Fruit fly (Drosophila melanogaster): ENCODE results near the gene CG3631.

The CG3631 gene

DNA sequence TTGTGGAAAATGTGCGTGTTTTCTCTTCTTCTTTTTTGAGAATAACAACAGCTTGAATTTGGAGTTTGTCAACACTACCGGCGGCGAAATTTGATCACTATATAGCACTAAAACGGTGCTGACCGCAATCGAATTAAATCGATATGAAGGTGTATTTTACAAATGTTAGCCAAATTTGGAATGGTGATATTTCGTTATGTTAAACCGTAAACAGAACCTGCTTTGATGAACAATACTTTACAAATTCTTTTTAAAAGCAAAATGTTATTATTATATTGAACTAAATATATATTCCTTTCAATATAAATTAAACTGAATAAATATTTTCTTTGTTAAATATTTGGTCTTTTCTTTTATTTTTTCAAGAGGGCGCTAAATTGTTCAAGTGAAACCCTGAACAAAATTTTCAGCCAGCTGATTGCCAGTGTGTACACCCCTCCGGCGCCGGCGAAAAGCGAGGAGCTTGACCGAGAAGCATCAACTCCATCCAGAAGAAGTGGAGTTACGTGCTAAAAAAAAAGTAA, 6.8 kb downstream of the CG3631 start, which contains the start of the genes Rrp6, CG33331 and CG33332 (continued):
- TF ChIP-seq PHDP (tag; optimal IDR thresholded peaks at IDR 0.05) (peak; percentile 71), psq (GFP tag; optimal IDR thresholded peaks at IDR 0.05) (peak; percentile 10), luna (GFP tag; optimal IDR thresholded peaks at IDR 0.05) (peak; percentile 32), B-H1 (GFP tag; IDR thresholded peaks at IDR 0.05) (no peak), ase (GFP tag; IDR thresholded peaks at IDR 0.05) (no peak), kay (GFP tag; optimal IDR thresholded peaks at IDR 0.05) (no peak), Poxn (GFP tag; IDR thresholded peaks at IDR 0.05) (no peak), aop (GFP tag; IDR thresholded peaks at IDR 0.05) (no peak), ttk (GFP tag; IDR thresholded peaks at IDR 0.05) (no peak), CkIIα-i1 (GFP tag; IDR thresholded peaks at IDR 0.05) (no peak), sob (GFP tag; IDR thresholded peaks at IDR 0.05) (peak; percentile 80), nerfin-1 (tag; optimal IDR thresholded peaks at IDR 0.05) (peak; percentile 61), crp (GFP tag; optimal IDR thresholded peaks at IDR 0.05) (peak; percentile 45 to 92), Elba2 (GFP tag; optimal IDR thresholded peaks at IDR 0.05) (no peak), nerfin-2 (GFP tag; IDR thresholded peaks at IDR 0.05; ENCODE audit: partially characterized antibody) (no peak; the same call in 1 of the 2 replicates), CG6175 (GFP tag; IDR thresholded peaks at IDR 0.05) (no peak), zfh2 (GFP tag; optimal IDR thresholded peaks at IDR 0.05) (peak; percentile 76), CG12236 (GFP tag; optimal IDR thresholded peaks at IDR 0.05) (no peak), gro (GFP tag; optimal IDR thresholded peaks at IDR 0.05) (peak; percentile 37), CG6689 (GFP tag; IDR thresholded peaks at IDR 0.05) (peak; percentile 77), CG15696 (tag; optimal IDR thresholded peaks at IDR 0.05) (peak; percentile 63), Meics (GFP tag; optimal IDR thresholded peaks at IDR 0.05) (peak; percentile 74), CG13424 (tag; optimal IDR thresholded peaks at IDR 0.05) (peak; percentile 75), Mrtf (GFP tag; IDR thresholded peaks at IDR 0.05) (no peak), sens-2 (GFP tag; IDR thresholded peaks at IDR 0.05) (no peak), CG11093 (GFP tag; IDR thresholded peaks at IDR 0.05) (no peak), NK7.1 (GFP tag; optimal IDR thresholded peaks at IDR 0.05) (no peak), wdn (GFP tag; IDR thresholded peaks at IDR 0.05) (no peak), HLH4C (GFP tag; IDR thresholded peaks at IDR 0.05; ENCODE audit: partially characterized antibody) (peak; percentile 31; the same call in 2 of the 3 replicates), hb (GFP tag; IDR thresholded peaks at IDR 0.05; ENCODE audit: partially characterized antibody) (0 out of 3 replicates have a peak, but pooled peaks have one; percentile 44), da (GFP tag; optimal IDR thresholded peaks at IDR 0.05) (no peak), fd3F (GFP tag; optimal IDR thresholded peaks at IDR 0.05) (peak; percentile 80), CG12659 (GFP tag; optimal IDR thresholded peaks at IDR 0.05) (peak; percentile 90), CG7839 (tag; optimal IDR thresholded peaks at IDR 0.05) (no peak), zfh1 (GFP tag; IDR thresholded peaks at IDR 0.05) (peak; percentile 47; the same call in 1 of the 3 replicates), BEAF-32 (GFP tag; optimal IDR thresholded peaks at IDR 0.05) (peak; percentile 57), Hr78 (GFP tag; optimal IDR thresholded peaks at IDR 0.05) (no peak), Nf-YB (GFP tag; optimal IDR thresholded peaks at IDR 0.05) (peak; percentile 15), CG17328 (GFP tag; IDR thresholded peaks at IDR 0.05) (peak; percentile 29; the same call in 1 of the 2 replicates), CHES-1-like (GFP tag; optimal IDR thresholded peaks at IDR 0.05) (peak; percentile 67), CG17568 (GFP tag; optimal IDR thresholded peaks at IDR 0.05) (no peak), CG10431 (GFP tag; optimal IDR thresholded peaks at IDR 0.05) (peak; percentile 39), NfI (GFP tag; optimal IDR thresholded peaks at IDR 0.05) (peak; percentile 85), YL-1 (GFP tag; optimal IDR thresholded peaks at IDR 0.05) (peak; percentile 79), zf30C (GFP tag; optimal IDR thresholded peaks at IDR 0.05) (no peak), pb (GFP tag; optimal IDR thresholded peaks at IDR 0.05) (no peak), CG6854 (GFP tag; optimal IDR thresholded peaks at IDR 0.05) (no peak), CG31388 (GFP tag; optimal IDR thresholded peaks at IDR 0.05) (peak; percentile 27), dimm (GFP tag; IDR thresholded peaks at IDR 0.05) (no peak), CG1024 (GFP tag; IDR thresholded peaks at IDR 0.05) (no peak), fru (optimal IDR thresholded peaks at IDR 0.05) (no peak)
